Fruit fly (Drosophila melanogaster) whole organism, embryonic: Measurements from ENCODE around the gene Rgl.

Experiments used
- Asciz ChIP-seq: fragments of 200-800 bp; sonication (Bioruptor generic); optimal IDR thresholded peaks from 2 replicates; lab custom pipeline; 2017; ENCODE audit warnings: missing biosample characterization, mild to moderate bottlenecking, missing genetic modification characterization, missing genetic modification reagents
- CG10267 ChIP-seq: fragments of 200-800 bp; sonication (Bioruptor generic); optimal IDR thresholded peaks from 2 replicates; lab custom pipeline; 2018; ENCODE audit warnings: missing biosample characterization, mild to moderate bottlenecking, missing genetic modification characterization, moderate library complexity
- CG10462 ChIP-seq: fragments of 200-800 bp; sonication (Bioruptor generic); optimal IDR thresholded peaks from 2 replicates; lab custom pipeline; 2016; ENCODE audit warnings: missing biosample characterization, missing genetic modification characterization
- CG10565 ChIP-seq: fragments of 200-800 bp; sonication (Bioruptor generic); optimal IDR thresholded peaks from 3 replicates; lab custom pipeline; 2016; ENCODE audit warnings: missing biosample characterization, mild to moderate bottlenecking, missing genetic modification characterization
- CG10654 ChIP-seq: fragments of 200-800 bp; sonication (Bioruptor generic); optimal IDR thresholded peaks from 2 replicates; lab custom pipeline; 2016; ENCODE audit warnings: missing biosample characterization, missing genetic modification characterization
- CG11723 ChIP-seq: fragments of 200-800 bp; sonication (Bioruptor generic); optimal IDR thresholded peaks from 2 replicates; lab custom pipeline; 2017; ENCODE audit warnings: missing biosample characterization, mild to moderate bottlenecking, missing genetic modification characterization
- CG1603 ChIP-seq: fragments of 200-800 bp; sonication (Bioruptor generic); optimal IDR thresholded peaks from 2 replicates; lab custom pipeline; 2019; ENCODE audit warnings: missing biosample characterization, mild to moderate bottlenecking, missing genetic modification characterization, moderate library complexity
- CG16779 ChIP-seq: fragments of 200-800 bp; sonication (Bioruptor generic); IDR thresholded peaks from 2 replicates; pipeline ENCODE4 v1.3.6; 2022; ENCODE audit warnings: missing biosample characterization, missing genetic modification characterization
- CG17612 ChIP-seq: fragments of 200-800 bp; sonication (Bioruptor generic); IDR thresholded peaks from 2 replicates; pipeline ENCODE4 v1.3.6; 2022; ENCODE audit warnings: missing biosample characterization, missing genetic modification characterization
- CG17802 ChIP-seq: fragments of 200-800 bp; sonication (Bioruptor generic); optimal IDR thresholded peaks from 2 replicates; lab custom pipeline; 2018; ENCODE audit warnings: missing biosample characterization, mild to moderate bottlenecking, missing genetic modification characterization, moderate library complexity
- CG2678 ChIP-seq: fragments of 200-800 bp; sonication (Bioruptor generic); optimal IDR thresholded peaks from 3 replicates; lab custom pipeline; 2019; ENCODE audit warnings: missing biosample characterization, mild to moderate bottlenecking, missing genetic modification characterization, moderate library complexity
- CG31365 ChIP-seq: fragments of 200-800 bp; sonication (Bioruptor generic); optimal IDR thresholded peaks from 2 replicates; lab custom pipeline; 2018; ENCODE audit warnings: missing biosample characterization, mild to moderate bottlenecking, missing genetic modification characterization
- CG3726 ChIP-seq: fragments of 200-800 bp; sonication (Bioruptor generic); IDR thresholded peaks from 3 replicates; pipeline ENCODE4, ENCODE4 v1.3.6; 2022; ENCODE audit warnings: missing biosample characterization, missing genetic modification characterization
- CG6254 ChIP-seq: fragments of 200-800 bp; sonication (Bioruptor generic); optimal IDR thresholded peaks from 3 replicates; lab custom pipeline; 2017; ENCODE audit warnings: mild to moderate bottlenecking, missing biosample characterization, missing genetic modification reagents, missing genetic modification characterization
- CG7839 ChIP-seq: fragments of 200-800 bp; sonication (Bioruptor generic); optimal IDR thresholded peaks from 3 replicates; lab custom pipeline; 2018; ENCODE audit warnings: missing biosample characterization, mild to moderate bottlenecking, missing genetic modification characterization, moderate library complexity
- CG8089 ChIP-seq: fragments of 200-800 bp; sonication (Bioruptor generic); optimal IDR thresholded peaks from 3 replicates; lab custom pipeline; 2016; ENCODE audit warnings: missing biosample characterization, missing genetic modification characterization
- CG8388 ChIP-seq: fragments of 200-800 bp; sonication (Bioruptor generic); optimal IDR thresholded peaks from 2 replicates; lab custom pipeline; 2019; ENCODE audit warnings: missing biosample characterization, mild to moderate bottlenecking, missing genetic modification characterization, moderate library complexity
- CG8478 ChIP-seq: fragments of >200 bp; optimal IDR thresholded peaks from 2 replicates; lab custom pipeline; 2018
- CG9609 ChIP-seq: fragments of 200-800 bp; sonication (Bioruptor generic); optimal IDR thresholded peaks from 3 replicates; lab custom pipeline; 2016; ENCODE audit warnings: missing biosample characterization, missing genetic modification characterization
- CG9727 ChIP-seq: fragments of 200-800 bp; sonication (Bioruptor generic); optimal IDR thresholded peaks from 3 replicates; lab custom pipeline; 2017; ENCODE audit warnings: missing biosample characterization, mild to moderate bottlenecking, missing genetic modification characterization
- CoRest ChIP-seq: fragments of 200-800 bp; sonication (Bioruptor generic); optimal IDR thresholded peaks from 3 replicates; lab custom pipeline; 2018; ENCODE audit warnings: missing biosample characterization, mild to moderate bottlenecking, missing genetic modification characterization, moderate library complexity
- D19A ChIP-seq: fragments of 200-800 bp; optimal IDR thresholded peaks from 3 replicates; lab custom pipeline; 2019; ENCODE audit warnings: missing biosample characterization, mild to moderate bottlenecking, missing genetic modification characterization, moderate library complexity
- Dad ChIP-seq: fragments of 200-800 bp; sonication (Bioruptor generic); optimal IDR thresholded peaks from 3 replicates; lab custom pipeline; 2016; ENCODE audit warnings: missing biosample characterization, missing genetic modification characterization
- Dbx ChIP-seq: fragments of 200-800 bp; sonication (Bioruptor generic); IDR thresholded peaks from 3 replicates; pipeline ENCODE4 v1.3.6; 2022; ENCODE audit warnings: missing biosample characterization, missing genetic modification characterization
- Dip3 ChIP-seq: fragments of 200-800 bp; sonication (Bioruptor generic); optimal IDR thresholded peaks from 3 replicates; lab custom pipeline; 2016; ENCODE audit warnings: missing biosample characterization, missing genetic modification characterization
- Doc3 ChIP-seq: fragments of 200-800 bp; sonication (Bioruptor generic); IDR thresholded peaks from 3 replicates; pipeline ENCODE4 v1.3.6; 2022; ENCODE audit warnings: missing biosample characterization, missing genetic modification characterization; ENCODE audit not compliant: partially characterized antibody
- ERR ChIP-seq: fragments of 200-800 bp; sonication (Bioruptor generic); optimal IDR thresholded peaks from 2 replicates; lab custom pipeline; 2016; ENCODE audit warnings: missing biosample characterization, missing genetic modification characterization
- Hmr ChIP-seq: fragments of 200-800 bp; sonication (Bioruptor generic); optimal IDR thresholded peaks from 3 replicates; lab custom pipeline; 2017; ENCODE audit warnings: mild to moderate bottlenecking, missing biosample characterization, missing genetic modification reagents, missing genetic modification characterization
- Kr ChIP-seq: fragments of 200-800 bp; sonication (Bioruptor generic); optimal IDR thresholded peaks from 2 replicates; lab custom pipeline; 2017; ENCODE audit warnings: missing biosample characterization, mild to moderate bottlenecking, missing genetic modification characterization
- Pdp1 ChIP-seq, 2 experiments: fragments of 200-800 bp; sonication (Bioruptor generic); optimal IDR thresholded peaks; 3 replicates each; lab custom pipeline; 2016; ENCODE audit warnings: missing biosample characterization in 2 of 2, missing genetic modification characterization in 2 of 2, mild to moderate bottlenecking in 1 of 2, moderate library complexity in 1 of 2
- Spps ChIP-seq: fragments of 200-800 bp; sonication (Bioruptor generic); optimal IDR thresholded peaks from 2 replicates; lab custom pipeline; 2018; ENCODE audit warnings: missing biosample characterization, mild to moderate bottlenecking, missing genetic modification characterization
- abd-A ChIP-seq: fragments of 200-800 bp; sonication (Bioruptor generic); optimal IDR thresholded peaks from 3 replicates; lab custom pipeline; 2019; ENCODE audit warnings: missing biosample characterization, mild to moderate bottlenecking, missing genetic modification characterization, moderate library complexity
- ac ChIP-seq: fragments of 200-800 bp; sonication (Bioruptor generic); optimal IDR thresholded peaks from 3 replicates; lab custom pipeline; 2017; ENCODE audit warnings: missing biosample characterization, mild to moderate bottlenecking, missing genetic modification characterization
- bowl ChIP-seq: fragments of 200-800 bp; sonication (Bioruptor generic); IDR thresholded peaks from 2 replicates; pipeline ENCODE4 v1.3.6; 2022; ENCODE audit warnings: missing biosample characterization, missing genetic modification characterization
- bsh ChIP-seq, 2 experiments: fragments of 200-800 bp; sonication (Bioruptor generic); optimal IDR thresholded peaks; 2 replicates each; lab custom pipeline; 2017 to 2018; ENCODE audit warnings: mild to moderate bottlenecking in 2 of 2, missing biosample characterization in 2 of 2, missing genetic modification characterization in 2 of 2, moderate library complexity in 1 of 2
- caup ChIP-seq: fragments of 200-800 bp; sonication (Bioruptor generic); optimal IDR thresholded peaks from 3 replicates; lab custom pipeline; 2017; ENCODE audit warnings: missing biosample characterization, mild to moderate bottlenecking, missing genetic modification characterization, moderate library complexity; ENCODE audit not compliant: severe bottlenecking
- chinmo ChIP-seq: fragments of 200-800 bp; sonication (Bioruptor generic); IDR thresholded peaks from 4 replicates; pipeline ENCODE4 v1.3.6; 2022; ENCODE audit warnings: missing biosample characterization, missing genetic modification characterization; ENCODE audit not compliant: partially characterized antibody
- insv ChIP-seq, 2 experiments: fragments of 200-800 bp; sonication (Bioruptor generic); optimal IDR thresholded peaks; 3 replicates each; lab custom pipeline; 2016 to 2018; ENCODE audit warnings: missing biosample characterization in 2 of 2, missing genetic modification characterization in 2 of 2
- jigr1 ChIP-seq: fragments of 200-800 bp; sonication (Bioruptor generic); IDR thresholded peaks from 3 replicates; pipeline ENCODE4 v1.3.6; 2022; ENCODE audit warnings: missing biosample characterization, missing genetic modification characterization
- nerfin-1 ChIP-seq: fragments of 200-800 bp; sonication (Bioruptor generic); optimal IDR thresholded peaks from 3 replicates; lab custom pipeline; 2019; ENCODE audit warnings: missing biosample characterization, mild to moderate bottlenecking, missing genetic modification characterization, moderate library complexity
- onecut ChIP-seq: fragments of 200-800 bp; sonication (Bioruptor generic); IDR thresholded peaks from 2 replicates; pipeline ENCODE4 v1.3.6; 2022; ENCODE audit warnings: missing biosample characterization, missing genetic modification characterization
- phol ChIP-seq: fragments of 200-800 bp; sonication (Bioruptor generic); optimal IDR thresholded peaks from 3 replicates; lab custom pipeline; 2018; ENCODE audit warnings: missing biosample characterization, mild to moderate bottlenecking, missing genetic modification characterization, moderate library complexity
- run ChIP-seq: fragments of 200-800 bp; sonication (Bioruptor generic); optimal IDR thresholded peaks from 3 replicates; lab custom pipeline; 2018; ENCODE audit warnings: missing biosample characterization, mild to moderate bottlenecking, missing genetic modification characterization
- sima ChIP-seq: fragments of 200-800 bp; sonication (Bioruptor generic); optimal IDR thresholded peaks from 2 replicates; lab custom pipeline; 2016; ENCODE audit warnings: missing biosample characterization, missing genetic modification characterization
- sisA ChIP-seq: fragments of 200-800 bp; sonication (Bioruptor generic); IDR thresholded peaks from 2 replicates; pipeline ENCODE4 v1.3.6; 2022; ENCODE audit warnings: missing biosample characterization, missing genetic modification characterization
- sna ChIP-seq: fragments of 200-800 bp; sonication (Bioruptor generic); IDR thresholded peaks from 2 replicates; pipeline ENCODE4 v1.3.6; 2022; ENCODE audit warnings: missing biosample characterization, missing genetic modification characterization; ENCODE audit not compliant: partially characterized antibody
- so ChIP-seq: fragments of 200-800 bp; sonication (Bioruptor generic); IDR thresholded peaks from 3 replicates; pipeline ENCODE4 v1.3.6; 2022; ENCODE audit warnings: missing biosample characterization, missing genetic modification characterization
- stwl ChIP-seq: fragments of 200-800 bp; sonication (Bioruptor generic); optimal IDR thresholded peaks from 3 replicates; lab custom pipeline; 2018; ENCODE audit warnings: missing biosample characterization, mild to moderate bottlenecking, missing genetic modification characterization, moderate library complexity
- tio ChIP-seq: fragments of 200-800 bp; sonication (Bioruptor generic); optimal IDR thresholded peaks from 2 replicates; lab custom pipeline; 2017; ENCODE audit warnings: missing biosample characterization, missing genetic modification characterization, inconsistent platforms
- trem ChIP-seq: fragments of 200-800 bp; optimal IDR thresholded peaks from 3 replicates; lab custom pipeline; 2019; ENCODE audit warnings: missing biosample characterization, mild to moderate bottlenecking, missing genetic modification characterization, moderate library complexity

The Rgl gene

DNA sequence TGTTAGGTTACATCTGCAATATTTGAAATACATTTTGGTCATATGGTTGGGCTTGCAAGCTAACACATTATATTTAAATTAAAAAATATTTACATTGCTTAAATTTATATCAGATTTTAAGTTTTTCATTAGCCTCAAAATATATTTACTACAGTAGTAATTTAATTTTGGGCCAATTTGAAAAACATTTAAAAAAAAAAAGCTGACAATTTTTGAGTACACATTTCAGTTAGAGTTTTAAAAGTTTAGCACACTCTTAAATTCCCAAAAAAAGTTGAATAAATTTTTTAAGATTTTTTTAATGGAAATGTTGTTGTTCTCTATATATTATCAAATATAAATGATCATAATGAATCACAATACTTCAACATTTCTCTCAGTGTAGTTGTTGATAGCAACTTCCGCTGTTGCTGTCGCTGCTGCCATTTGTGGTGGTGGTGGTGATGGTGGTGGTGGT lies 32.1 kb upstream of the Rgl start (continued):
- TF ChIP-seq CG2678 (tag; lab: Kevin White, UChicago) (peak; percentile 86), stwl (tag; lab: Kevin White, UChicago) (no peak), run (peak; percentile 46), Hmr (GFP tag; lab: Kevin White, UChicago) (no peak), CG10565 (GFP tag; lab: Kevin White, UChicago) (peak; percentile 4), caup (peak; percentile 1), trem (tag; lab: Kevin White, UChicago) (peak; percentile 59), ac (GFP tag; lab: Kevin White, UChicago) (no peak), insv (GFP tag; optimal IDR thresholded peaks at IDR 0.05; lab: Kevin White, UChicago) (no peak), D19A (tag; lab: Kevin White, UChicago) (peak; percentile 73), CG1603 (tag; lab: Kevin White, UChicago) (peak; percentile 3), CG3726 (GFP tag; lab: Robert Waterston, UW) (no peak), CG8388 (GFP tag; lab: Kevin White, UChicago) (peak; percentile 64), chinmo (GFP tag; lab: Robert Waterston, UW) (no peak), CG16779 (no peak), Kr (GFP tag; lab: Kevin White, UChicago) (no peak), onecut (no peak; the same call in none of the 2 replicates), bsh (GFP tag; optimal IDR thresholded peaks at IDR 0.05; lab: Kevin White, UChicago) (peak in 1 of 2 experiments; percentile 76), sna (no peak), CG11723 (GFP tag; lab: Kevin White, UChicago) (peak; percentile 55), CG9609 (GFP tag; lab: Kevin White, UChicago) (peak; percentile 37), Spps (tag; lab: Kevin White, UChicago) (no peak), CG10654 (GFP tag; lab: Kevin White, UChicago) (peak; percentile 57), CG6254 (GFP tag; lab: Kevin White, UChicago) (peak; percentile 63), CG31365 (no peak), CG17612 (GFP tag; lab: Robert Waterston, UW) (no peak), bowl (no peak), CG10267 (tag; lab: Kevin White, UChicago) (peak; percentile 79), jigr1 (GFP tag; lab: Robert Waterston, UW) (peak; percentile 39; the same call in 1 of the 3 replicates), ERR (no peak), nerfin-1 (tag; lab: Kevin White, UChicago) (peak; percentile 71), Dip3 (GFP tag; lab: Kevin White, UChicago) (no peak), CG8089 (no peak), CG10462 (GFP tag; lab: Kevin White, UChicago) (peak; percentile 60), Dad (GFP tag; lab: Kevin White, UChicago) (no peak), Dbx (0 out of 3 replicates have a peak, but pooled peaks have one; percentile 28), tio (GFP tag; lab: Kevin White, UChicago) (peak; percentile 78), Doc3 (no peak), CG9727 (GFP tag; lab: Kevin White, UChicago) (peak; percentile 89), CoRest (peak; percentile 86), sisA (peak; percentile 29; the same call in 1 of the 2 replicates), phol (tag; lab: Kevin White, UChicago) (peak; percentile 91), Asciz (GFP tag; lab: Kevin White, UChicago) (peak; percentile 80), so (GFP tag; lab: Robert Waterston, UW) (0 out of 3 replicates have a peak, but pooled peaks have one; percentile 58), CG8478 (no peak), CG7839 (tag; lab: Kevin White, UChicago) (peak; percentile 76), CG17802 (tag; lab: Kevin White, UChicago) (no peak), abd-A (tag; lab: Kevin White, UChicago) (no peak), Pdp1 (GFP tag; optimal IDR thresholded peaks at IDR 0.05; lab: Kevin White, UChicago) (peak; percentile 25 to 44), sima (no peak)
